Worm (Caenorhabditis elegans) whole organism, L4 larva: ENCODE measurements around the gene damt-1.

Experiments
- F26F4.8 ChIP-seq: fragments of 200-800 bp; sonication (Bioruptor generic); conservative IDR thresholded peaks from 2 replicates; pipeline ENCODE4 v1.3.6; 2022; ENCODE audit warnings: missing genetic modification characterization, missing compliant biosample characterization
- attf-4 ChIP-seq: sonication (generic microtip); optimal IDR thresholded peaks from 3 replicates; lab custom pipeline; 2017; ENCODE audit warnings: missing biosample characterization, missing genetic modification characterization
- dmd-6 ChIP-seq: fragments of 200-800 bp; sonication (Bioruptor generic); IDR thresholded peaks from 2 replicates; pipeline ENCODE4 v1.3.6; 2022; ENCODE audit warnings: missing genetic modification reagents, missing genetic modification characterization, missing compliant biosample characterization
- fos-1 ChIP-seq: fragments of 150-350 bp; optimal IDR thresholded peaks from 2 replicates; lab custom pipeline; 2014; ENCODE audit warnings: missing biosample characterization, missing genetic modification characterization
- lin-1 ChIP-seq: fragments of 200-800 bp; sonication (Bioruptor generic); IDR thresholded peaks from 2 replicates; pipeline ENCODE4 v1.3.6; 2022; ENCODE audit warnings: missing genetic modification reagents, missing genetic modification characterization, missing compliant biosample characterization
- lin-15B ChIP-seq: fragments of 150-350 bp; sonication (generic microtip); optimal IDR thresholded peaks from 3 replicates; lab custom pipeline; 2014; ENCODE audit warnings: missing biosample characterization, missing genetic modification characterization
- lin-38 ChIP-seq: fragments of 200-800 bp; sonication (Bioruptor generic); IDR thresholded peaks from 2 replicates; pipeline ENCODE4 v1.3.6; 2022; ENCODE audit warnings: missing genetic modification reagents, missing genetic modification characterization, missing compliant biosample characterization
- nhr-11 ChIP-seq: fragments of 150-350 bp; optimal IDR thresholded peaks from 2 replicates; lab custom pipeline; 2014; ENCODE audit warnings: missing biosample characterization, missing genetic modification characterization
- skn-1 ChIP-seq: fragments of 150-350 bp; optimal IDR thresholded peaks from 2 replicates; lab custom pipeline; 2014; ENCODE audit warnings: missing biosample characterization, missing genetic modification characterization
- snpc-4 ChIP-seq: fragments of 150-350 bp; optimal IDR thresholded peaks from 2 replicates; lab custom pipeline; 2014; ENCODE audit warnings: missing biosample characterization, missing genetic modification characterization
- spr-1 ChIP-seq: sonication (generic microtip); optimal IDR thresholded peaks from 2 replicates; lab custom pipeline; 2016; ENCODE audit warnings: mild to moderate bottlenecking, missing genetic modification characterization, missing compliant biosample characterization
- unc-62 ChIP-seq, 3 experiments: fragments of 150-350 bp in 1 of 3; sonication (generic microtip); optimal IDR thresholded peaks in 2 of 3; peaks in 1 of 3; 1 replicate in 1 of 3; 2 replicates in 2 of 3; lab custom pipeline; 2014 to 2017; ENCODE audit warnings: missing biosample characterization in 3 of 3, missing genetic modification characterization in 3 of 3, missing genetic modification reagents in 3 of 3, missing genotype in 1 of 3

DNA sequence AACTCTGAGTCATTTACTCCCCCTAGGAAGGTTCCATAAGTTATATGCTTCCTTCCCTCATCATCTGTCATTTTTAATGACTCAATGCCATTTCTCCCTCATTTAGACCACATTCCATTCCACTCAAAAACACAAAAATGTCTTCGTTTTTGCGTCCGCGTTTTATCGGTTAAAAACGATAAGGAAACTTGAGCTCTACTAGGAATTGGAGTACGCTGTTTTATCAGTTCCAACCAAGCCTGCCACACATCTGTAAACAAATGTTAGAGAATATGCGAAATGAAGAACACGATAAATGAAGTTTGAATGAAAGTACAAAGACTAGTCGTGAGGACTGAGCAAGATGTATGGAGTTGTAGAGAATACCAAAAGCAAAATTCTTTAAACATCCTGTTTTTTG, 28.4 kb downstream of the damt-1 start:
- TF ChIP-seq F26F4.8, result no peak
- TF ChIP-seq unc-62 (GFP tag; optimal IDR thresholded peaks at IDR 0.05 in 1 of 2; lab: Kevin White, UChicago), result peak in 1 of 2 experiments; percentile 55
- TF ChIP-seq unc-62 (tag; optimal IDR thresholded peaks at IDR 0.05; lab: Kevin White, UChicago), result no peak
- TF ChIP-seq snpc-4 (tag; lab: Kevin White, UChicago), result no peak
- TF ChIP-seq nhr-11, result no peak
- no peak for TF ChIP-seq attf-4 (tag; lab: Kevin White, UChicago)
- TF ChIP-seq lin-38, result no peak
- TF ChIP-seq spr-1 (tag; lab: Kevin White, UChicago), result no peak
- TF ChIP-seq skn-1 (tag; lab: Kevin White, UChicago), result no peak
- TF ChIP-seq dmd-6 (GFP tag; lab: Robert Waterston, UW), result peak; percentile 87
- TF ChIP-seq lin-1 (GFP tag; lab: Robert Waterston, UW), result no peak
- no peak for TF ChIP-seq lin-15B (tag; lab: Kevin White, UChicago)
- no peak for TF ChIP-seq fos-1
